Fruit fly (Drosophila melanogaster): ENCODE measurements around the gene stg1.
A peak's percentile ranks its signal among the peaks of the same experiment; 100 is the strongest.

The stg1 gene

DNA sequence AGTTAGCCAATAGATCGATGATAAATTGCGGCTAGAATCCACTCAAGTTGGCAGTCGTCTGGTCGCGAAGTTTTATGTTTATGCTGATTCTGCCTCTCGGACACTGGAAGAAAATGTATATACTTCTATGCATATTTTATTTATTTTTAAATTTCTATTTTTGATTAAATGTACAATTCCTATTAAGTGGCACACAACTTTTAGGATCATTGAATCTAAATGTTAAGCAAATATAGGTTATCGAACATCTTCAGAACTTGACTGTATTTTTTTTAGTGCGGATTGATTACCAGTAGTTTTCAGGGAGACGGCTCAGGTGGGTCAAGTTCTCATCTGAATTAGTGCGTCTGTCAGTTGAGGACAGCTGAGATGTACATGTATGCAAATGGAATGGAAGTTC lies 33.6 kb downstream of the stg1 start:
- no peak for TF ChIP-seq CG4318 (GFP tag; optimal IDR thresholded peaks at IDR 0.05)
- peak in 1 of 2 experiments; percentile 39 for TF ChIP-seq salr (GFP tag; optimal IDR thresholded peaks at IDR 0.05)
- no peak for TF ChIP-seq Hr39 (GFP tag; optimal IDR thresholded peaks at IDR 0.05)
- peak; percentile 55 for TF ChIP-seq CG6808 (GFP tag; optimal IDR thresholded peaks at IDR 0.05)
- TF ChIP-seq spab (GFP tag; optimal IDR thresholded peaks at IDR 0.05): peak; percentile 49
- TF ChIP-seq CG10631 (GFP tag; optimal IDR thresholded peaks at IDR 0.05): peak; percentile 62
- no peak for TF ChIP-seq fd85E (GFP tag; optimal IDR thresholded peaks at IDR 0.05)
- TF ChIP-seq CG6792 (GFP tag; optimal IDR thresholded peaks at IDR 0.05): peak; percentile 19
- TF ChIP-seq CG3919 (GFP tag; optimal IDR thresholded peaks at IDR 0.05): peak; percentile 50
- TF ChIP-seq lz (GFP tag; optimal IDR thresholded peaks at IDR 0.05): no peak
- TF ChIP-seq Lpt (GFP tag; optimal IDR thresholded peaks at IDR 0.05): no peak
- TF ChIP-seq Met (GFP tag; optimal IDR thresholded peaks at IDR 0.05): peak; percentile 25
- 0 out of 3 replicates have a peak, but pooled peaks have one; percentile 21 for TF ChIP-seq CG8119 (GFP tag; IDR thresholded peaks at IDR 0.05)
- TF ChIP-seq Sox14 (GFP tag; optimal IDR thresholded peaks at IDR 0.05): peak; percentile 8
- TF ChIP-seq CG6854 (GFP tag; optimal IDR thresholded peaks at IDR 0.05): no peak
- no peak for TF ChIP-seq Hr4 (GFP tag; optimal IDR thresholded peaks at IDR 0.05)
- TF ChIP-seq net (GFP tag; optimal IDR thresholded peaks at IDR 0.05): peak; percentile 33
- TF ChIP-seq Sox15 (GFP tag; optimal IDR thresholded peaks at IDR 0.05): no peak
- TF ChIP-seq Ets21C (GFP tag; optimal IDR thresholded peaks at IDR 0.05): no peak
- TF ChIP-seq CG8319 (GFP tag; optimal IDR thresholded peaks at IDR 0.05): no peak
- TF ChIP-seq OdsH (GFP tag; optimal IDR thresholded peaks at IDR 0.05): peak; percentile 57
- no peak; the same call in 1 of the 3 replicates for TF ChIP-seq CG6163 (GFP tag; IDR thresholded peaks at IDR 0.05)
- no peak for TF ChIP-seq CG11902 (GFP tag; optimal IDR thresholded peaks at IDR 0.05)
- TF ChIP-seq CG7368 (GFP tag; optimal IDR thresholded peaks at IDR 0.05): peak; percentile 52
- TF ChIP-seq CG32006 (GFP tag; optimal IDR thresholded peaks at IDR 0.05): peak; percentile 9
- TF ChIP-seq CG9139 (GFP tag; optimal IDR thresholded peaks at IDR 0.05): peak; percentile 52
- TF ChIP-seq dac (GFP tag; optimal IDR thresholded peaks at IDR 0.05): no peak
- TF ChIP-seq CG3032 (tag; optimal IDR thresholded peaks at IDR 0.05): peak; percentile 68
- TF ChIP-seq CG11762 (GFP tag; optimal IDR thresholded peaks at IDR 0.05; ENCODE audit: insufficient read depth): peak; percentile 18
- TF ChIP-seq achi (GFP tag; optimal IDR thresholded peaks at IDR 0.05): peak; percentile 52
- no peak for TF ChIP-seq CG31627 (GFP tag; optimal IDR thresholded peaks at IDR 0.05)
- peak; percentile 14; the same call in 1 of the 2 replicates for TF ChIP-seq CG11294 (GFP tag; IDR thresholded peaks at IDR 0.05)
- TF ChIP-seq Eip78C (GFP tag): peak; percentile 86
- no peak for TF ChIP-seq CG6276 (GFP tag; optimal IDR thresholded peaks at IDR 0.05)
- no peak for TF ChIP-seq Hr38 (GFP tag; optimal IDR thresholded peaks at IDR 0.05)
- peak; percentile 40 for TF ChIP-seq pdm3 (GFP tag; optimal IDR thresholded peaks at IDR 0.05)
- no peak for TF ChIP-seq Blimp-1 (GFP tag; optimal IDR thresholded peaks at IDR 0.05)
- TF ChIP-seq Smox (GFP tag; optimal IDR thresholded peaks at IDR 0.05): no peak
- peak; percentile 57 for TF ChIP-seq svp (GFP tag)
- TF ChIP-seq ss (GFP tag; optimal IDR thresholded peaks at IDR 0.05): peak; percentile 16 to 74
- peak; percentile 54 for TF ChIP-seq acj6 (GFP tag; optimal IDR thresholded peaks at IDR 0.05)
- no peak for TF ChIP-seq fkh (GFP tag; optimal IDR thresholded peaks at IDR 0.05)
- peak; percentile 1 for TF ChIP-seq CG16779 (tag; optimal IDR thresholded peaks at IDR 0.05)
- no peak for TF ChIP-seq vri (GFP tag; optimal IDR thresholded peaks at IDR 0.05)
- peak; percentile 22 for TF ChIP-seq esn (GFP tag; optimal IDR thresholded peaks at IDR 0.05)
- TF ChIP-seq dsx (GFP tag; optimal IDR thresholded peaks at IDR 0.05; ENCODE audit: poor library complexity, severe bottlenecking): peak; percentile 63
- peak; percentile 70 for TF ChIP-seq CG10669 (GFP tag; optimal IDR thresholded peaks at IDR 0.05)
- TF ChIP-seq CG34406 (GFP tag; optimal IDR thresholded peaks at IDR 0.05): peak; percentile 36
- peak; percentile 45; the same call in 1 of the 2 replicates for TF ChIP-seq CG15336 (GFP tag; IDR thresholded peaks at IDR 0.05)
- TF ChIP-seq Eip93F (GFP tag; optimal IDR thresholded peaks at IDR 0.05): no peak
- peak; percentile 55 for TF ChIP-seq CG1621 (tag; optimal IDR thresholded peaks at IDR 0.05)
- TF ChIP-seq Gug (GFP tag; IDR thresholded peaks at IDR 0.05): no peak

All from whole organism, prepupa.